Fruit fly (Drosophila melanogaster) whole organism, embryonic: Measurements from ENCODE around the gene yellow-e.

ENCODE experiments used
- Antp ChIP-seq: fragments of 200-800 bp; sonication (Bioruptor generic); optimal IDR thresholded peaks from 3 replicates; lab custom pipeline; 2016; ENCODE audit warnings: missing biosample characterization, missing genetic modification characterization
- Asciz ChIP-seq: fragments of 200-800 bp; sonication (Bioruptor generic); optimal IDR thresholded peaks from 2 replicates; lab custom pipeline; 2017; ENCODE audit warnings: missing biosample characterization, mild to moderate bottlenecking, missing genetic modification characterization, missing genetic modification reagents
- C15 ChIP-seq: fragments of 200-800 bp; sonication (Bioruptor generic); IDR thresholded peaks from 3 replicates; pipeline ENCODE4 v1.3.6; 2022; ENCODE audit warnings: missing biosample characterization, missing genetic modification characterization
- CG11696 ChIP-seq: fragments of 200-800 bp; sonication (Bioruptor generic); IDR thresholded peaks from 2 replicates; pipeline ENCODE4 v1.3.6; 2022; ENCODE audit warnings: missing biosample characterization, missing genetic modification characterization
- CG1233 ChIP-seq: fragments of 200-800 bp; sonication (Bioruptor generic); optimal IDR thresholded peaks from 4 replicates; lab custom pipeline; 2018; ENCODE audit warnings: missing biosample characterization, mild to moderate bottlenecking, missing genetic modification characterization
- CG15601 ChIP-seq: fragments of 200-800 bp; sonication (Bioruptor generic); optimal IDR thresholded peaks from 3 replicates; lab custom pipeline; 2019; ENCODE audit warnings: missing biosample characterization, mild to moderate bottlenecking, missing genetic modification characterization, moderate library complexity
- CG16863 ChIP-seq: fragments of 200-800 bp; sonication (Bioruptor generic); optimal IDR thresholded peaks from 3 replicates; lab custom pipeline; 2016; ENCODE audit warnings: missing biosample characterization, missing genetic modification characterization
- CG17186 ChIP-seq: fragments of 200-800 bp; sonication (Bioruptor generic); optimal IDR thresholded peaks from 3 replicates; lab custom pipeline; 2017; ENCODE audit warnings: missing biosample characterization, missing genetic modification reagents, missing genetic modification characterization
- CG17912 ChIP-seq: fragments of 200-800 bp; sonication (Bioruptor generic); optimal IDR thresholded peaks from 2 replicates; lab custom pipeline; 2018; ENCODE audit warnings: missing biosample characterization, mild to moderate bottlenecking, missing genetic modification characterization
- CG18011 ChIP-seq: fragments of 200-800 bp; sonication (Bioruptor generic); optimal IDR thresholded peaks from 2 replicates; lab custom pipeline; 2017; ENCODE audit warnings: missing biosample characterization, missing genetic modification characterization, mild to moderate bottlenecking, moderate library complexity, missing genotype
- CG2129 ChIP-seq: fragments of 200-800 bp; sonication (Bioruptor generic); IDR thresholded peaks from 2 replicates; pipeline ENCODE4 v1.3.6; 2022; ENCODE audit warnings: missing biosample characterization, missing genetic modification characterization; ENCODE audit not compliant: partially characterized antibody
- CG2202 ChIP-seq: fragments of 200-800 bp; sonication (Bioruptor generic); optimal IDR thresholded peaks from 2 replicates; lab custom pipeline; 2018; ENCODE audit warnings: missing biosample characterization, mild to moderate bottlenecking, missing genetic modification characterization
- CG3163 ChIP-seq: fragments of 200-800 bp; sonication (Bioruptor generic); optimal IDR thresholded peaks from 3 replicates; lab custom pipeline; 2016; ENCODE audit warnings: missing biosample characterization, missing genetic modification characterization
- CG32532 ChIP-seq: fragments of 200-800 bp; sonication (Bioruptor generic); IDR thresholded peaks from 2 replicates; pipeline ENCODE4 v1.3.6; 2022; ENCODE audit warnings: missing biosample characterization, missing genetic modification characterization
- CG33213 ChIP-seq: fragments of 200-800 bp; sonication (Bioruptor generic); optimal IDR thresholded peaks from 3 replicates; lab custom pipeline; 2016; ENCODE audit warnings: missing biosample characterization, missing genetic modification characterization
- CG33557 ChIP-seq: fragments of 200-800 bp; sonication (Bioruptor generic); optimal IDR thresholded peaks from 2 replicates; lab custom pipeline; 2019; ENCODE audit warnings: missing biosample characterization, mild to moderate bottlenecking, missing genetic modification characterization, moderate library complexity
- CG3847 ChIP-seq: fragments of 200-800 bp; sonication (Bioruptor generic); IDR thresholded peaks from 2 replicates; pipeline ENCODE4 v1.3.6; 2022; ENCODE audit warnings: missing biosample characterization, missing genetic modification characterization
- CG4360 ChIP-seq: fragments of 200-800 bp; sonication (Bioruptor generic); IDR thresholded peaks from 2 replicates; pipeline ENCODE4 v1.3.6; 2022; ENCODE audit warnings: missing biosample characterization, missing genetic modification characterization
- CG4617 ChIP-seq: fragments of 200-800 bp; sonication (Bioruptor generic); optimal IDR thresholded peaks from 3 replicates; lab custom pipeline; 2016; ENCODE audit warnings: missing biosample characterization, missing genetic modification characterization, borderline replicate concordance
- CG5245 ChIP-seq: fragments of 200-800 bp; sonication (Bioruptor generic); optimal IDR thresholded peaks from 3 replicates; lab custom pipeline; 2016; ENCODE audit warnings: missing biosample characterization, missing genetic modification characterization
- CG6854 ChIP-seq: fragments of 200-800 bp; sonication (Bioruptor generic); optimal IDR thresholded peaks from 3 replicates; lab custom pipeline; 2017; ENCODE audit warnings: missing biosample characterization, mild to moderate bottlenecking, missing genetic modification characterization
- CG7839 ChIP-seq: fragments of 200-800 bp; sonication (Bioruptor generic); optimal IDR thresholded peaks from 3 replicates; lab custom pipeline; 2018; ENCODE audit warnings: missing biosample characterization, mild to moderate bottlenecking, missing genetic modification characterization, moderate library complexity
- CG9437 ChIP-seq: fragments of 200-800 bp; sonication (Bioruptor generic); optimal IDR thresholded peaks from 2 replicates; lab custom pipeline; 2018; ENCODE audit warnings: missing biosample characterization, mild to moderate bottlenecking, missing genetic modification characterization
- CG9876 ChIP-seq: fragments of 200-800 bp; sonication (Bioruptor generic); optimal IDR thresholded peaks from 2 replicates; lab custom pipeline; 2016; ENCODE audit warnings: missing biosample characterization, missing genetic modification characterization
- E2f2 ChIP-seq: fragments of 200-800 bp; sonication (Bioruptor generic); IDR thresholded peaks from 2 replicates; pipeline ENCODE4 v1.3.6; 2022; ENCODE audit warnings: missing biosample characterization, missing genetic modification characterization
- Hand ChIP-seq: fragments of 200-800 bp; sonication (Bioruptor generic); optimal IDR thresholded peaks from 2 replicates; lab custom pipeline; 2017; ENCODE audit warnings: mild to moderate bottlenecking, missing biosample characterization, missing genetic modification reagents, missing genetic modification characterization
- Hey ChIP-seq: fragments of 200-800 bp; sonication (Bioruptor generic); optimal IDR thresholded peaks from 3 replicates; lab custom pipeline; 2018; ENCODE audit warnings: missing biosample characterization, mild to moderate bottlenecking, missing genetic modification characterization
- MTF-1 ChIP-seq: fragments of 200-800 bp; sonication (Bioruptor generic); optimal IDR thresholded peaks from 2 replicates; lab custom pipeline; 2018; ENCODE audit warnings: missing biosample characterization, mild to moderate bottlenecking, missing genetic modification characterization, borderline replicate concordance
- Meics ChIP-seq: fragments of 200-800 bp; sonication (Bioruptor generic); optimal IDR thresholded peaks from 2 replicates; lab custom pipeline; 2017; ENCODE audit warnings: missing biosample characterization, mild to moderate bottlenecking, missing genetic modification characterization
- Poxn ChIP-seq: fragments of 200-800 bp; sonication (Bioruptor generic); IDR thresholded peaks from 2 replicates; pipeline ENCODE4 v1.3.6; 2022; ENCODE audit warnings: missing biosample characterization, missing genetic modification characterization
- Side ChIP-seq: fragments of 200-800 bp; sonication (Bioruptor generic); optimal IDR thresholded peaks from 2 replicates; lab custom pipeline; 2016; ENCODE audit warnings: missing biosample characterization, missing genetic modification characterization
- Trl ChIP-seq, 3 experiments: fragments of >200 bp in 2 of 3; fragments of 200-800 bp in 1 of 3; sonication (Bioruptor generic) in 1 of 3; optimal IDR thresholded peaks; 2 replicates in 1 of 3; 3 replicates in 2 of 3; lab custom pipeline; 2016 to 2017; ENCODE audit warnings: missing biosample characterization in 1 of 3, missing genetic modification characterization in 1 of 3
- Xbp1 ChIP-seq: fragments of 200-800 bp; sonication (Bioruptor generic); optimal IDR thresholded peaks from 3 replicates; lab custom pipeline; 2016; ENCODE audit warnings: missing biosample characterization, mild to moderate bottlenecking, missing genetic modification characterization
- ac ChIP-seq: fragments of 200-800 bp; sonication (Bioruptor generic); optimal IDR thresholded peaks from 3 replicates; lab custom pipeline; 2017; ENCODE audit warnings: missing biosample characterization, mild to moderate bottlenecking, missing genetic modification characterization
- bigmax ChIP-seq: fragments of 200-800 bp; sonication (Bioruptor generic); optimal IDR thresholded peaks from 2 replicates; lab custom pipeline; 2018; ENCODE audit warnings: missing biosample characterization, mild to moderate bottlenecking, missing genetic modification characterization
- cwo ChIP-seq: fragments of 200-800 bp; sonication (Bioruptor generic); optimal IDR thresholded peaks from 3 replicates; lab custom pipeline; 2017; ENCODE audit warnings: missing biosample characterization, missing genetic modification characterization, mild to moderate bottlenecking, moderate library complexity, missing genetic modification reagents
- dysf ChIP-seq: fragments of 200-800 bp; sonication (Bioruptor generic); IDR thresholded peaks from 3 replicates; pipeline ENCODE4 v1.3.6; 2022; ENCODE audit warnings: missing biosample characterization, missing genetic modification characterization
- fd102C ChIP-seq: fragments of 200-800 bp; sonication (Bioruptor generic); optimal IDR thresholded peaks from 2 replicates; lab custom pipeline; 2018; ENCODE audit warnings: missing biosample characterization, mild to moderate bottlenecking, missing genetic modification characterization, moderate library complexity
- gce ChIP-seq: fragments of 200-800 bp; sonication (Bioruptor generic); IDR thresholded peaks from 3 replicates; pipeline ENCODE4 v1.3.6; 2022; ENCODE audit warnings: missing biosample characterization, missing genetic modification characterization
- grn ChIP-seq: fragments of 200-800 bp; sonication (Bioruptor generic); optimal IDR thresholded peaks from 3 replicates; lab custom pipeline; 2017; ENCODE audit warnings: missing biosample characterization, missing genetic modification characterization
- luna ChIP-seq: fragments of 200-800 bp; sonication (Bioruptor generic); optimal IDR thresholded peaks from 2 replicates; lab custom pipeline; 2016; ENCODE audit warnings: missing biosample characterization, missing genetic modification characterization
- maf-S ChIP-seq: fragments of 200-800 bp; sonication (Bioruptor generic); optimal IDR thresholded peaks from 2 replicates; lab custom pipeline; 2016; ENCODE audit warnings: missing biosample characterization, missing genetic modification characterization
- odd ChIP-seq: fragments of 200-800 bp; sonication (Bioruptor generic); optimal IDR thresholded peaks from 2 replicates; lab custom pipeline; 2017; ENCODE audit warnings: missing biosample characterization, mild to moderate bottlenecking, missing genetic modification characterization
- pzg ChIP-seq: fragments of 200-800 bp; sonication (Bioruptor generic); optimal IDR thresholded peaks from 3 replicates; lab custom pipeline; 2018; ENCODE audit warnings: missing biosample characterization, mild to moderate bottlenecking, missing genetic modification characterization, moderate library complexity
- sc ChIP-seq, 3 experiments: fragments of >200 bp in 2 of 3; fragments of 200-800 bp in 1 of 3; sonication (Bioruptor generic) in 1 of 3; optimal IDR thresholded peaks; 2 replicates in 2 of 3; 3 replicates in 1 of 3; lab custom pipeline; 2017; ENCODE audit warnings: mild to moderate bottlenecking in 1 of 3, missing biosample characterization in 1 of 3, missing genetic modification characterization in 1 of 3, missing genetic modification reagents in 1 of 3
- shn ChIP-seq: fragments of 200-800 bp; sonication (Bioruptor generic); optimal IDR thresholded peaks from 3 replicates; lab custom pipeline; 2016; ENCODE audit warnings: missing biosample characterization, missing genetic modification characterization
- slbo ChIP-seq: fragments of 200-800 bp; sonication (Bioruptor generic); IDR thresholded peaks from 2 replicates; pipeline ENCODE4 v1.3.6; 2022; ENCODE audit warnings: missing biosample characterization, missing genetic modification characterization
- trem ChIP-seq: fragments of 200-800 bp; optimal IDR thresholded peaks from 3 replicates; lab custom pipeline; 2019; ENCODE audit warnings: missing biosample characterization, mild to moderate bottlenecking, missing genetic modification characterization, moderate library complexity
- ttk ChIP-seq: fragments of 200-800 bp; sonication (Bioruptor generic); IDR thresholded peaks from 2 replicates; pipeline ENCODE4 v2.1.2; 2022; ENCODE audit warnings: missing biosample characterization, missing genetic modification characterization
- wdn ChIP-seq: fragments of 200-800 bp; sonication (Bioruptor generic); IDR thresholded peaks from 2 replicates; pipeline ENCODE4 v1.3.6; 2022; ENCODE audit warnings: missing biosample characterization, missing genetic modification characterization

yellow-e gene

dm6 chr3R:13433623-13434022 is 18.5 kb upstream of the yellow-e start (continued):
- TF ChIP-seq grn (GFP tag; lab: Kevin White, UChicago) (peak; percentile 67), CG17912 (GFP tag; lab: Kevin White, UChicago) (no peak), CG17186 (GFP tag; lab: Kevin White, UChicago) (no peak), maf-S (GFP tag; lab: Kevin White, UChicago) (peak; percentile 43), CG7839 (tag; lab: Kevin White, UChicago) (peak; percentile 71), CG9437 (peak; percentile 79), E2f2 (GFP tag; lab: Robert Waterston, UW) (peak; percentile 62), Side (peak; percentile 44), Xbp1 (GFP tag; lab: Kevin White, UChicago) (peak; percentile 77), CG2129 (GFP tag; lab: Robert Waterston, UW) (no peak), bigmax (GFP tag; lab: Kevin White, UChicago) (no peak), CG5245 (GFP tag; lab: Kevin White, UChicago) (peak; percentile 65), CG4360 (GFP tag; lab: Robert Waterston, UW) (no peak), odd (peak; percentile 87), CG16863 (GFP tag; lab: Kevin White, UChicago) (peak; percentile 47), dysf (GFP tag; lab: Robert Waterston, UW) (peak; percentile 86), trem (tag; lab: Kevin White, UChicago) (peak; percentile 74), MTF-1 (peak; percentile 47), CG33557 (GFP tag; lab: Kevin White, UChicago) (peak; percentile 91), CG18011 (GFP tag; lab: Kevin White, UChicago) (peak; percentile 75), CG6854 (peak; percentile 69), CG4617 (GFP tag; lab: Kevin White, UChicago) (peak; percentile 50), Trl (optimal IDR thresholded peaks at IDR 0.05; lab: Kevin White, UChicago) (no peak), Trl (GFP tag; optimal IDR thresholded peaks at IDR 0.05; lab: Kevin White, UChicago) (peak; percentile 15), Antp (GFP tag; lab: Kevin White, UChicago) (no peak), CG3163 (GFP tag; lab: Kevin White, UChicago) (peak; percentile 11), luna (GFP tag; lab: Kevin White, UChicago) (peak; percentile 47), pzg (GFP tag; lab: Kevin White, UChicago) (no peak), cwo (GFP tag; lab: Kevin White, UChicago) (peak; percentile 44), CG15601 (tag; lab: Kevin White, UChicago) (peak; percentile 85), Hey (tag; lab: Kevin White, UChicago) (no peak), CG1233 (GFP tag; lab: Kevin White, UChicago) (peak; percentile 55), sc (optimal IDR thresholded peaks at IDR 0.05; lab: Kevin White, UChicago) (no peak), sc (GFP tag; optimal IDR thresholded peaks at IDR 0.05; lab: Kevin White, UChicago) (peak; percentile 64), wdn (GFP tag; lab: Robert Waterston, UW) (peak; percentile 48; the same call in 1 of the 2 replicates), ttk (GFP tag; lab: Robert Waterston, UW) (peak; percentile 46; the same call in 1 of the 2 replicates), CG11696 (GFP tag; lab: Robert Waterston, UW) (peak; percentile 75), CG9876 (GFP tag; lab: Kevin White, UChicago) (no peak), Hand (GFP tag; lab: Kevin White, UChicago) (peak; percentile 60), fd102C (GFP tag; lab: Kevin White, UChicago) (no peak), shn (GFP tag; lab: Kevin White, UChicago) (peak; percentile 13), Asciz (peak; percentile 75), CG3847 (GFP tag; lab: Robert Waterston, UW) (peak; percentile 46; the same call in 1 of the 2 replicates), Poxn (GFP tag; lab: Robert Waterston, UW) (no peak), CG33213 (GFP tag; lab: Kevin White, UChicago) (no peak), slbo (GFP tag; lab: Robert Waterston, UW) (peak; percentile 78), C15 (GFP tag; lab: Robert Waterston, UW) (no peak), Meics (peak; percentile 78), ac (peak; percentile 8), CG2202 (peak; percentile 71), gce (GFP tag; lab: Robert Waterston, UW) (0 out of 3 replicates have a peak, but pooled peaks have one; percentile 20), CG32532 (GFP tag; lab: Robert Waterston, UW) (peak; percentile 75)
